Worm (Caenorhabditis elegans) whole organism, L1 larva: Measurements from ENCODE around the gene wdr-31.

Experiments used
- C16A3.4 ChIP-seq: fragments of 150-350 bp; optimal IDR thresholded peaks from 2 replicates; lab custom pipeline; 2014; ENCODE audit warnings: missing biosample characterization, missing genetic modification characterization
- C34B4.2 ChIP-seq: sonication (generic microtip); optimal IDR thresholded peaks from 2 replicates; lab custom pipeline; 2017; ENCODE audit warnings: mild to moderate bottlenecking, missing genetic modification characterization, missing compliant biosample characterization
- aly-2 ChIP-seq: fragments of 150-350 bp; optimal IDR thresholded peaks from 2 replicates; lab custom pipeline; 2014; ENCODE audit warnings: missing biosample characterization, missing genetic modification characterization
- ama-1 ChIP-seq: fragments of 150-350 bp; optimal IDR thresholded peaks from 2 replicates; lab custom pipeline; 2014
- ceh-8 ChIP-seq: fragments of 200-800 bp; sonication (Bioruptor generic); optimal IDR thresholded peaks from 2 replicates; lab custom pipeline; 2018; ENCODE audit warnings: mild to moderate bottlenecking, missing genetic modification characterization, moderate library complexity, missing compliant biosample characterization
- ceh-90 ChIP-seq: sonication (generic microtip); optimal IDR thresholded peaks from 2 replicates; lab custom pipeline; 2016; ENCODE audit warnings: missing genetic modification characterization, missing compliant biosample characterization
- dpl-1 ChIP-seq, 3 experiments: fragments of 150-350 bp in 2 of 3; sonication (generic microtip) in 1 of 3; optimal IDR thresholded peaks; 2 replicates each; lab custom pipeline; 2014 to 2017; ENCODE audit warnings: missing biosample characterization in 3 of 3, missing genetic modification characterization in 3 of 3, missing genetic modification reagents in 3 of 3
- egl-13 ChIP-seq: sonication (generic microtip); optimal IDR thresholded peaks from 2 replicates; lab custom pipeline; 2016; ENCODE audit warnings: missing genotype, missing genetic modification reagents, missing genetic modification characterization, missing compliant biosample characterization
- elt-3 ChIP-seq, 6 experiments: fragments of 150-350 bp in 1 of 6; sonication (generic microtip); optimal IDR thresholded peaks; 2 replicates each; lab custom pipeline; 2017 to 2018; ENCODE audit warnings: missing biosample characterization in 6 of 6, missing genetic modification characterization in 6 of 6, inconsistent platforms in 1 of 6
- fkh-4 ChIP-seq: sonication (generic microtip); optimal IDR thresholded peaks from 2 replicates; lab custom pipeline; 2016; ENCODE audit warnings: missing compliant biosample characterization, missing genetic modification characterization, borderline replicate concordance
- grh-1 ChIP-seq: fragments of 200-800 bp; sonication (Bioruptor generic); IDR thresholded peaks from 2 replicates; pipeline ENCODE4 v1.3.6; 2022; ENCODE audit warnings: missing genetic modification reagents, missing genetic modification characterization, missing compliant biosample characterization
- hlh-4 ChIP-seq: sonication (generic microtip); optimal IDR thresholded peaks from 2 replicates; lab custom pipeline; 2016; ENCODE audit warnings: mild to moderate bottlenecking, missing genetic modification characterization, missing compliant biosample characterization
- irx-1 ChIP-seq: sonication (generic microtip); optimal IDR thresholded peaks from 2 replicates; lab custom pipeline; 2016; ENCODE audit warnings: missing genetic modification characterization, missing compliant biosample characterization
- jun-1 ChIP-seq: fragments of 150-350 bp; optimal IDR thresholded peaks from 2 replicates; lab custom pipeline; 2014; ENCODE audit warnings: missing biosample characterization, missing genetic modification reagents, missing genetic modification characterization
- lir-3 ChIP-seq: sonication (generic microtip); optimal IDR thresholded peaks from 2 replicates; lab custom pipeline; 2016; ENCODE audit warnings: mild to moderate bottlenecking, missing genetic modification characterization, moderate library complexity, missing compliant biosample characterization; ENCODE audit not compliant: poor library complexity
- lsy-2 ChIP-seq, 2 experiments: fragments of 150-350 bp; optimal IDR thresholded peaks; 2 replicates each; lab custom pipeline; 2014; ENCODE audit warnings: missing biosample characterization in 2 of 2, missing genetic modification characterization in 2 of 2
- mdl-1 ChIP-seq, 2 experiments: fragments of 150-350 bp; optimal IDR thresholded peaks; 2 replicates each; lab custom pipeline; 2014 to 2017; ENCODE audit warnings: missing biosample characterization in 2 of 2, missing genetic modification characterization in 2 of 2, inconsistent platforms in 1 of 2
- mep-1 ChIP-seq: fragments of 150-350 bp; optimal IDR thresholded peaks from 2 replicates; lab custom pipeline; 2014; ENCODE audit warnings: missing biosample characterization, missing genetic modification characterization
- nhr-20 ChIP-seq: sonication (generic microtip); optimal IDR thresholded peaks from 2 replicates; lab custom pipeline; 2016; ENCODE audit warnings: mild to moderate bottlenecking, missing genetic modification characterization, missing compliant biosample characterization
- nhr-237 ChIP-seq: fragments of 150-350 bp; optimal IDR thresholded peaks from 2 replicates; lab custom pipeline; 2014; ENCODE audit warnings: missing biosample characterization, missing genetic modification characterization
- nhr-76 ChIP-seq: sonication (generic microtip); optimal IDR thresholded peaks from 2 replicates; lab custom pipeline; 2017; ENCODE audit warnings: missing biosample characterization, missing genetic modification characterization
- nhr-90 ChIP-seq: sonication (generic microtip); optimal IDR thresholded peaks from 2 replicates; lab custom pipeline; 2016; ENCODE audit warnings: mild to moderate bottlenecking, missing genetic modification characterization, missing compliant biosample characterization; ENCODE audit not compliant: poor library complexity
- pax-3 ChIP-seq: fragments of 200-800 bp; sonication (Bioruptor generic); optimal IDR thresholded peaks from 2 replicates; lab custom pipeline; 2018; ENCODE audit warnings: mild to moderate bottlenecking, missing genetic modification characterization, moderate library complexity, missing compliant biosample characterization
- pqm-1 ChIP-seq: sonication (generic microtip); optimal IDR thresholded peaks from 3 replicates; lab custom pipeline; 2017; ENCODE audit warnings: missing biosample characterization, missing genetic modification characterization
- rnt-1 ChIP-seq: sonication (generic microtip); optimal IDR thresholded peaks from 2 replicates; lab custom pipeline; 2016; ENCODE audit warnings: mild to moderate bottlenecking, missing genetic modification characterization, moderate library complexity, missing compliant biosample characterization
- skn-1 ChIP-seq: fragments of 150-350 bp; optimal IDR thresholded peaks from 2 replicates; lab custom pipeline; 2014; ENCODE audit warnings: missing biosample characterization, missing genetic modification characterization
- snu-23 ChIP-seq: sonication (generic microtip); optimal IDR thresholded peaks from 2 replicates; lab custom pipeline; 2016; ENCODE audit warnings: missing genetic modification characterization, missing compliant biosample characterization
- sox-4 ChIP-seq: sonication (generic microtip); optimal IDR thresholded peaks from 2 replicates; lab custom pipeline; 2016; ENCODE audit warnings: missing genetic modification characterization, missing compliant biosample characterization
- sptf-1 ChIP-seq: fragments of 150-350 bp; optimal IDR thresholded peaks from 2 replicates; lab custom pipeline; 2014; ENCODE audit warnings: missing biosample characterization, missing genetic modification characterization
- sup-37 ChIP-seq: fragments of 200-800 bp; sonication (Bioruptor generic); optimal IDR thresholded peaks from 2 replicates; lab custom pipeline; 2018; ENCODE audit warnings: mild to moderate bottlenecking, missing genetic modification characterization, missing compliant biosample characterization
- swsn-7 ChIP-seq: sonication (generic microtip); optimal IDR thresholded peaks from 2 replicates; lab custom pipeline; 2016; ENCODE audit warnings: missing genetic modification characterization, missing compliant biosample characterization
- tlp-1 ChIP-seq: fragments of 150-350 bp; optimal IDR thresholded peaks from 2 replicates; lab custom pipeline; 2014; ENCODE audit warnings: missing biosample characterization, missing genetic modification characterization
- unc-30 ChIP-seq: sonication (generic microtip); optimal IDR thresholded peaks from 2 replicates; lab custom pipeline; 2017; ENCODE audit warnings: missing biosample characterization, missing genetic modification characterization
- unc-86 ChIP-seq: sonication (generic microtip); optimal IDR thresholded peaks from 2 replicates; lab custom pipeline; 2016; ENCODE audit warnings: missing genetic modification characterization, missing compliant biosample characterization
- xbp-1 ChIP-seq: sonication (generic microtip); optimal IDR thresholded peaks from 2 replicates; lab custom pipeline; 2016; ENCODE audit warnings: missing genetic modification characterization, missing compliant biosample characterization
- zag-1 ChIP-seq: fragments of 150-350 bp; optimal IDR thresholded peaks from 2 replicates; lab custom pipeline; 2014; ENCODE audit warnings: missing biosample characterization, missing genetic modification characterization

Gene wdr-31

DNA sequence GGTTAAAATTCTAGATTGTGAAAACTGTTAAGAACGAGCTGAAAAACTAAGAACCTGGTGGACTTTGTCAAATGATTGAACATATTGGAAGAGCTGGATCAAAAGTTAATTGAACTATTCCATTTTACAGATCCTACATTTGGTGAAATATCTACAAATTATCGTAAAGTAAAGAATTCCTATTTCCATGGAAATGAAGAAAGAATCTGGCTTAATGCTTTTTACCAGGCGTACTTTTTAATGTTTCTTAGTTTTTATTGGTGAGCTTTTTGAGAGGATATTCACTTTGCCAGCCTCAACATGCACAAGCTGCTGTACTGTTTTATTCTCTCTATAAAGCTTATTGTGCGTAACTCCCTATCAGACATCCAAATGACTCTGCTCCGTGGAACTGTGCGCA is 42.8 kb upstream of the wdr-31 start, which contains the start of gene F08D12.4:
F08D12.4 (plus strand) TSS at position 301 of the 400 bp plus-strand sequence.
- TF ChIP-seq tlp-1 (no peak), ceh-8 (GFP tag; lab: Kevin White, UChicago) (no peak), nhr-76 (tag; lab: Kevin White, UChicago) (no peak), jun-1 (no peak), lsy-2 (tag; optimal IDR thresholded peaks at IDR 0.05; lab: Kevin White, UChicago) (no peak), nhr-90 (no peak), skn-1 (tag; lab: Kevin White, UChicago) (no peak), snu-23 (GFP tag; lab: Kevin White, UChicago) (no peak), sox-4 (tag; lab: Kevin White, UChicago) (no peak), egl-13 (tag; lab: Kevin White, UChicago) (no peak)

DNA sequence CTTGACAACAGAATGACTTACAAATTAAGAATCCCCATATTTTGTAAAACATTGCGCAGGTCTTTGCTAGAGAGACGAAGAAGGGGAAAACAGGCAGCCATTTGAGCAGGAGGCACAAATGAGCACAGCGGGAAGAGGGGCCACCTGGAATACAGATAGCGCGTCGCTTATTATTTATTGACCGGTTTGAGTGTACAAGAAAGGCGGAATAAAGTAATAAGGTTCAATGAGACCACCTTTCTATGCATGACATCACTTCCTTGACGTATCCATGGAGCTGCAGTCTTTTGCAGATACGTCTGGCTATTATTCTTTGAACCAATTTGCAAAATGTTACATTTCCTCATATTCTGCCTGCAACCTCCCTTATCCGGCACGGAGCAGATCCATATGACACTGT is 39.8 kb upstream of the wdr-31 start, which contains the start of gene fbxb-111:
fbxb-111 (minus strand) TSS at position 101 of the 400 bp plus-strand sequence.
- TF ChIP-seq ama-1: no peak
- TF ChIP-seq pax-3 (tag; lab: Kevin White, UChicago): no peak
- no peak for TF ChIP-seq mep-1 (tag; lab: Kevin White, UChicago)
- no peak for TF ChIP-seq nhr-90
- no peak for TF ChIP-seq irx-1
- TF ChIP-seq unc-86 (tag; lab: Kevin White, UChicago): no peak
- TF ChIP-seq pqm-1 (tag; lab: Kevin White, UChicago): no peak
- no peak for TF ChIP-seq unc-30 (tag; lab: Kevin White, UChicago)
- no peak for TF ChIP-seq mdl-1 (tag; optimal IDR thresholded peaks at IDR 0.05; lab: Kevin White, UChicago)

DNA sequence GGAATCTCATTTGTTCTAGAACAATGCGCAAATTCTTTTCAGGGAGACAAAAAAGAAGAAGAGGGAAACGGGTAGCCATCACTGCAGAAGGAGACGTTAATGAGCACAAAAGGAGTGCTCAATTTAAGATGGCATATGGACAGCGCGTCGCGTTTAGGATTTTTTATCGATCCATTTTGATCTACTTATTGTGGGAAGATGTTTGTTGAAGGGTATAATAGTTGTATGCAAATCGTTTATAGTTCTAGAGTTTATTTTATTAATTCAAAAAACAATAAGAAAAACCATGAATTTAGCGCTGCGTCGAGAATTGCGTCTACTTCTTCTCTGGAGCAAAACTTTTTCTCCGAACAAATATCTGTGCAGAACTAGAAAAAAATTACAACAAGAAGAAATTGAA is 38.4 kb upstream of the wdr-31 start, which contains the start of gene sdz-9:
sdz-9 (minus strand) TSS at position 101 of the 400 bp plus-strand sequence.
- no peak for TF ChIP-seq C16A3.4 (tag; lab: Kevin White, UChicago)
- no peak for TF ChIP-seq nhr-76 (tag; lab: Kevin White, UChicago)
- no peak for TF ChIP-seq nhr-237 (tag; lab: Kevin White, UChicago)
- TF ChIP-seq mep-1 (tag; lab: Kevin White, UChicago): no peak
- no peak for TF ChIP-seq zag-1 (tag; lab: Kevin White, UChicago)
- no peak for TF ChIP-seq unc-30 (tag; lab: Kevin White, UChicago)
- TF ChIP-seq fkh-4 (tag; lab: Kevin White, UChicago): no peak
- TF ChIP-seq xbp-1 (tag; lab: Kevin White, UChicago): no peak
- TF ChIP-seq nhr-20 (tag; lab: Kevin White, UChicago): no peak
- no peak for TF ChIP-seq pax-3 (tag; lab: Kevin White, UChicago)
- TF ChIP-seq grh-1 (GFP tag; lab: Robert Waterston, UW): no peak
- no peak for TF ChIP-seq sup-37
- no peak for TF ChIP-seq aly-2 (tag; lab: Kevin White, UChicago)
- TF ChIP-seq elt-3 (tag; optimal IDR thresholded peaks at IDR 0.05; lab: Kevin White, UChicago): no peak
- no peak for TF ChIP-seq ceh-90
- TF ChIP-seq dpl-1 (GFP tag; optimal IDR thresholded peaks at IDR 0.05; lab: Kevin White, UChicago): no peak
- TF ChIP-seq rnt-1: no peak

DNA sequence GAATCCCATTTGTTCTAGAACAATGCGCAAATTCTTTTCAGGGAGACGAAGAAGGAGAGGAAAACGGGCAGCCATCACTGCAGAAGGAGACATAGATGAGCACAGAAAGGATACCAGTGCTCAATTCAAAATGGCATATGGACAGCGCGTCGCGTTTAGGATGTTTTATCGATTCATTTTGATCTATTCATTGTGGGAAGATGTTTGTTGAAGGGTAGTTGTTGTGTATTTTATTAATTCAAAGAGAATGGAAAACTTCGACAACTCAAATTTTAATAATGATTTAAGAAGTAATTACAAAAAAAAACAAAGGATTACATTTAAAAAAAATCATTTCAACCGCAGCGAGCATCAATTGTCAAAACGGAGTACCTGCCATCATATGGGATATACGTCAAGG is 37.1 kb upstream of the wdr-31 start, which contains the start of gene sdz-10:
sdz-10 (minus strand) TSS at position 101 of the 400 bp plus-strand sequence.
- no peak for TF ChIP-seq mdl-1 (tag; optimal IDR thresholded peaks at IDR 0.05; lab: Kevin White, UChicago)
- TF ChIP-seq, all 84 proteins: peak for 0

DNA sequence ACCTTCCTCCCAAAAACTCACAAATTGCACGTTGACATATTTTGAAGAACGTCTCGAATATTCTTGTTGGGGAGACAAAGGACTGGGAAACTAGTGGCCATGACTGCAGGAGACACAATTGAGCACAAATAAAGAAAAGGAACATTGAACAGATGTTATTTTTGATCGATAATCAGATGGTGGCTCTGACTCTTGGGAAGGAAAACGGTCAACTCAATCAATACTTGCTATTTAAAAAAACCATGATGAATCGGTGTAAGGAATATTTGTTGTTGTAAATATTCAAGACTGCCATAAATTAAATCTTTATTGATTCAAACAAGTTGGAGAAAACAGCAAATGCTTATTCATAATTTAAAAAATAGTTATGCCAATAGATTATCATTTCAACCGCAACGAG is 35.7 kb upstream of the wdr-31 start, which contains the start of gene fbxb-105:
fbxb-105 (minus strand) TSS at position 101 of the 400 bp plus-strand sequence.
- TF ChIP-seq C34B4.2 (no peak), sptf-1 (tag; lab: Kevin White, UChicago) (no peak), hlh-4 (no peak), nhr-20 (tag; lab: Kevin White, UChicago) (no peak), swsn-7 (no peak), lsy-2 (tag; optimal IDR thresholded peaks at IDR 0.05; lab: Kevin White, UChicago) (no peak), lir-3 (tag; lab: Kevin White, UChicago) (no peak)
